Worm (Caenorhabditis elegans) whole organism, L2 larva: Measurements from ENCODE around the gene F01F1.3.

ENCODE experiments used
- C34F6.9 ChIP-seq: fragments of 150-350 bp; optimal IDR thresholded peaks from 2 replicates; lab custom pipeline; 2014; ENCODE audit warnings: missing biosample characterization, missing genetic modification characterization
- F13H6.1 ChIP-seq: sonication (generic microtip); optimal IDR thresholded peaks from 2 replicates; lab custom pipeline; 2016; ENCODE audit warnings: missing genetic modification characterization, missing compliant biosample characterization
- R02D3.7 ChIP-seq: fragments of 150-350 bp; optimal IDR thresholded peaks from 2 replicates; lab custom pipeline; 2014; ENCODE audit warnings: missing biosample characterization, missing genetic modification characterization
- ZK546.5 ChIP-seq: sonication (generic microtip); optimal IDR thresholded peaks from 2 replicates; lab custom pipeline; 2017; ENCODE audit warnings: missing biosample characterization, missing genetic modification characterization
- aly-2 ChIP-seq: fragments of 150-350 bp; optimal IDR thresholded peaks from 2 replicates; lab custom pipeline; 2014; ENCODE audit warnings: missing biosample characterization, missing genetic modification characterization
- ama-1 ChIP-seq: fragments of 150-350 bp; optimal IDR thresholded peaks from 2 replicates; lab custom pipeline; 2018; ENCODE audit warnings: inconsistent platforms
- blmp-1 ChIP-seq: sonication (generic microtip); optimal IDR thresholded peaks from 2 replicates; lab custom pipeline; 2017; ENCODE audit warnings: missing genetic modification characterization, mild to moderate bottlenecking, missing compliant biosample characterization, antibody characterized with exemption, moderate library complexity; ENCODE audit not compliant: insufficient read depth
- ceh-16 ChIP-seq: fragments of 150-350 bp; optimal IDR thresholded peaks from 2 replicates; lab custom pipeline; 2014; ENCODE audit warnings: missing biosample characterization, missing genetic modification characterization
- ceh-82 ChIP-seq: fragments of 150-350 bp; optimal IDR thresholded peaks from 2 replicates; lab custom pipeline; 2014; ENCODE audit warnings: missing biosample characterization, missing genetic modification characterization
- crh-2 ChIP-seq: sonication (generic microtip); optimal IDR thresholded peaks from 2 replicates; lab custom pipeline; 2017; ENCODE audit warnings: missing biosample characterization, missing genetic modification characterization
- dmd-4 ChIP-seq: sonication (generic microtip); optimal IDR thresholded peaks from 2 replicates; lab custom pipeline; 2017; ENCODE audit warnings: missing biosample characterization, missing genetic modification characterization
- egl-27 ChIP-seq: sonication (generic microtip); optimal IDR thresholded peaks from 3 replicates; lab custom pipeline; 2017; ENCODE audit warnings: missing biosample characterization, missing genetic modification reagents, missing genetic modification characterization
- elt-3 ChIP-seq: sonication (generic microtip); optimal IDR thresholded peaks from 2 replicates; lab custom pipeline; 2017; ENCODE audit warnings: missing biosample characterization, missing genetic modification characterization
- gmeb-1 ChIP-seq: fragments of 150-350 bp; optimal IDR thresholded peaks from 2 replicates; lab custom pipeline; 2014; ENCODE audit warnings: missing biosample characterization, missing genetic modification characterization
- lin-11 ChIP-seq: fragments of 150-350 bp; sonication (generic microtip); optimal IDR thresholded peaks from 2 replicates; lab custom pipeline; 2014; ENCODE audit warnings: missing biosample characterization, missing genetic modification characterization, inconsistent platforms, mixed read lengths
- lsy-2 ChIP-seq, 2 experiments: fragments of 150-350 bp in 1 of 2; sonication (generic microtip) in 1 of 2; optimal IDR thresholded peaks; 2 replicates each; lab custom pipeline; 2014 to 2017; ENCODE audit warnings: missing biosample characterization in 2 of 2, missing genetic modification characterization in 2 of 2
- mdl-1 ChIP-seq, 2 experiments: fragments of 150-350 bp in 1 of 2; sonication (generic microtip) in 1 of 2; optimal IDR thresholded peaks; 2 replicates each; lab custom pipeline; 2017; ENCODE audit warnings: missing biosample characterization in 2 of 2, missing genetic modification characterization in 2 of 2
- nhr-10 ChIP-seq: sonication (generic microtip); optimal IDR thresholded peaks from 2 replicates; lab custom pipeline; 2017; ENCODE audit warnings: missing biosample characterization, missing genetic modification characterization
- nhr-11 ChIP-seq: fragments of 150-350 bp; optimal IDR thresholded peaks from 2 replicates; lab custom pipeline; 2014; ENCODE audit warnings: missing biosample characterization, missing genetic modification characterization
- nhr-12 ChIP-seq: fragments of 150-350 bp; optimal IDR thresholded peaks from 2 replicates; lab custom pipeline; 2014; ENCODE audit warnings: missing biosample characterization, missing genetic modification characterization
- nhr-129 ChIP-seq: fragments of 150-350 bp; optimal IDR thresholded peaks from 2 replicates; lab custom pipeline; 2014; ENCODE audit warnings: missing biosample characterization, missing genetic modification characterization
- nhr-23 ChIP-seq: fragments of 150-350 bp; optimal IDR thresholded peaks from 2 replicates; lab custom pipeline; 2014; ENCODE audit warnings: missing biosample characterization, missing genetic modification reagents, missing genetic modification characterization
- nhr-237 ChIP-seq: fragments of 150-350 bp; optimal IDR thresholded peaks from 2 replicates; lab custom pipeline; 2014; ENCODE audit warnings: missing biosample characterization, missing genetic modification characterization
- nhr-25 ChIP-seq: fragments of 150-350 bp; sonication (generic microtip); optimal IDR thresholded peaks from 3 replicates; lab custom pipeline; 2014; ENCODE audit warnings: missing biosample characterization, missing genetic modification characterization
- nhr-77 ChIP-seq: fragments of 150-350 bp; optimal IDR thresholded peaks from 2 replicates; lab custom pipeline; 2014; ENCODE audit warnings: missing biosample characterization, missing genetic modification characterization
- peb-1 ChIP-seq: fragments of 150-350 bp; optimal IDR thresholded peaks from 2 replicates; lab custom pipeline; 2014; ENCODE audit warnings: missing biosample characterization, missing genetic modification characterization
- sem-4 ChIP-seq: fragments of 150-350 bp; optimal IDR thresholded peaks from 2 replicates; lab custom pipeline; 2014; ENCODE audit warnings: missing biosample characterization, missing genetic modification reagents, missing genetic modification characterization
- skn-1 ChIP-seq: sonication (generic microtip); optimal IDR thresholded peaks from 2 replicates; lab custom pipeline; 2017; ENCODE audit warnings: missing biosample characterization, missing genetic modification characterization
- unc-39 ChIP-seq: fragments of 150-350 bp; optimal IDR thresholded peaks from 2 replicates; lab custom pipeline; 2014; ENCODE audit warnings: missing biosample characterization, missing genetic modification characterization
- unc-62 ChIP-seq: fragments of 150-350 bp; optimal IDR thresholded peaks from 2 replicates; lab custom pipeline; 2014; ENCODE audit warnings: missing biosample characterization, missing genetic modification reagents, missing genetic modification characterization
- ztf-1 ChIP-seq: fragments of 200-800 bp; sonication (Bioruptor generic); conservative IDR thresholded peaks from 2 replicates; pipeline ENCODE4 v1.3.6; 2022; ENCODE audit warnings: missing genetic modification characterization, missing compliant biosample characterization
- ztf-11 ChIP-seq: sonication (generic microtip); optimal IDR thresholded peaks from 2 replicates; lab custom pipeline; 2017; ENCODE audit warnings: missing biosample characterization, missing genetic modification characterization
- ztf-4 ChIP-seq: fragments of 150-350 bp; optimal IDR thresholded peaks from 2 replicates; lab custom pipeline; 2014; ENCODE audit warnings: missing biosample characterization, missing genetic modification characterization

Gene F01F1.3

DNA sequence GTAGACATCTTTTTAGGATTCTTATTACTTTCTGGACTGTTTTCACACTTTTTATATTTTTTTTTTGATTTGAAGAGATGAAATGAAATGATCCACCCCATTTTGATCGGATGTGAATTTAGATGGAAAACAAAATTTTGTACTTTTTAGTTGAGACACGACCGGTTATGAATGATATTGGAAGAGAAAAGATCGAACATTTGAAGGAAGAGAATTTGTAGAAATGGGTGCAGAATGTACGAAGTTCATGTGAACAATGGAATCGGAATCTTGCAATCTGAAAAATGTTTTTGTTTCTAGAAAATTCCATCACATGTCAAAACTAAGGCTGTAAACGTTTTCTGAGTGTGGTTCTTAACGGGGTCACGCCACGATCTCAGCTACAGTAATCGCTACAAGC lies 11.1 kb downstream of the F01F1.3 start, which contains the start of gene F01F1.14:
Gene F01F1.14, minus strand, starts transcription at position 101 of the 400 bp plus-strand sequence.
- TF ChIP-seq nhr-12 (tag; lab: Kevin White, UChicago) (no peak), nhr-11 (tag; lab: Kevin White, UChicago) (no peak), lin-11 (tag; lab: Kevin White, UChicago) (no peak), mdl-1 (tag; optimal IDR thresholded peaks at IDR 0.05; lab: Kevin White, UChicago) (no peak)

DNA sequence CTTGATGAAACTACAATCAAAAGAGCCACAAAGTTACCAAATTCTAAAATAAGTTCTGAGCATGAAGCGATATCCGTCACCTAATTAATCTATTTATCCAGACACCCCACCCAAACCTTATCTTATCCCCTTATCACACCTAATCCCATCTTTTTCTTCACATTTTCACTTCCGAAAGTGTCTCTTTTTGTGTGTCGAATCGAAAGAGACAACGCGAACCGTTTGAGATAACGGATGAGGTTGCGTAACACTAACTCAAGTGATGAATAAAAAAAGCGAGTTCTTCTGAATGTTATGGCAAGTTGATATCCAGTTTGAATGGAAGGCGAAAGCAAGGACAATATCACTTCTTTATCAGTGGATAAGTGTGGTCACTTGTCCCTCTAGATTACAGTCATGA lies 11.8 kb downstream of the F01F1.3 start:
- TF ChIP-seq nhr-77 (tag; lab: Kevin White, UChicago), result no peak
- no peak for TF ChIP-seq unc-62 (GFP tag; lab: Kevin White, UChicago)
- TF ChIP-seq nhr-129 (tag; lab: Kevin White, UChicago), result no peak
- TF ChIP-seq lin-11 (tag; lab: Kevin White, UChicago), result no peak
- TF ChIP-seq sem-4 (tag; lab: Kevin White, UChicago), result no peak
- no peak for TF ChIP-seq unc-39
- no peak for TF ChIP-seq ZK546.5
- TF ChIP-seq ztf-4 (tag; lab: Kevin White, UChicago), result no peak
- TF ChIP-seq ceh-82 (tag; lab: Kevin White, UChicago), result no peak
- TF ChIP-seq ceh-16 (tag; lab: Kevin White, UChicago), result no peak
- no peak for TF ChIP-seq ztf-11 (tag; lab: Kevin White, UChicago)
- no peak for TF ChIP-seq aly-2 (tag; lab: Kevin White, UChicago)
- TF ChIP-seq blmp-1 (tag; lab: Kevin White, UChicago), result no peak
- no peak for TF ChIP-seq nhr-23 (tag; lab: Kevin White, UChicago)
- no peak for TF ChIP-seq dmd-4

- TF ChIP-seq nhr-11 (tag; lab: Kevin White, UChicago) (no peak), dmd-4 (no peak), peb-1 (no peak), aly-2 (tag; lab: Kevin White, UChicago) (no peak), ceh-82 (tag; lab: Kevin White, UChicago) (no peak), lin-11 (tag; lab: Kevin White, UChicago) (no peak), egl-27 (tag; lab: Kevin White, UChicago) (no peak), unc-39 (no peak), elt-3 (tag; lab: Kevin White, UChicago) (no peak), ama-1 (lab: Kevin White, UChicago) (no peak), F13H6.1 (tag; lab: Kevin White, UChicago) (no peak), nhr-23 (tag; lab: Kevin White, UChicago) (no peak), C34F6.9 (tag; lab: Kevin White, UChicago) (no peak), nhr-25 (tag; lab: Kevin White, UChicago) (no peak), mdl-1 (tag; optimal IDR thresholded peaks at IDR 0.05; lab: Kevin White, UChicago) (no peak), gmeb-1 (tag; lab: Kevin White, UChicago) (no peak), crh-2 (tag; lab: Kevin White, UChicago) (no peak), lsy-2 (tag; optimal IDR thresholded peaks at IDR 0.05; lab: Kevin White, UChicago) (no peak)
Observed at ce11 chrIII:5884007-5884406, 12.3 kb downstream of the F01F1.3 start, which contains the start of gene C28H8.5. TSS of gene C28H8.5 (plus strand) at chrIII:5884307.

ce11 chrIII:5884459-5884858 lies 12.7 kb downstream of the F01F1.3 start:
- no peak for TF ChIP-seq skn-1 (tag; lab: Kevin White, UChicago)
- TF ChIP-seq ama-1 (lab: Kevin White, UChicago), result no peak
- TF ChIP-seq ceh-82 (tag; lab: Kevin White, UChicago), result no peak
- no peak for TF ChIP-seq nhr-237 (tag; lab: Kevin White, UChicago)
- no peak for TF ChIP-seq R02D3.7 (tag; lab: Kevin White, UChicago)
- no peak for TF ChIP-seq nhr-77 (tag; lab: Kevin White, UChicago)
- TF ChIP-seq mdl-1 (tag; optimal IDR thresholded peaks at IDR 0.05; lab: Kevin White, UChicago), result no peak
- TF ChIP-seq nhr-10 (tag; lab: Kevin White, UChicago), result no peak
- no peak for TF ChIP-seq aly-2 (tag; lab: Kevin White, UChicago)
- no peak for TF ChIP-seq F13H6.1 (tag; lab: Kevin White, UChicago)

ce11 chrIII:5886893-5887292 lies 15.2 kb downstream of the F01F1.3 start, which contains the start of gene C28H8.7:
TSS of gene C28H8.7 (minus strand) at chrIII:5886993.
- TF ChIP-seq R02D3.7 (tag; lab: Kevin White, UChicago) (no peak), nhr-23 (tag; lab: Kevin White, UChicago) (no peak), ztf-1 (GFP tag; lab: Robert Waterston, UW) (no peak), lin-11 (tag; lab: Kevin White, UChicago) (no peak)
